Worm (Caenorhabditis elegans): ENCODE measurements around the gene srd-54.

ce11 chrII:7457210-7457609 is 24.8 kb downstream of the srd-54 start, which contains the start of gene D1022.4:
- no peak for TF ChIP-seq nhr-25 (tag; optimal IDR thresholded peaks at IDR 0.05; ENCODE audit: borderline replicate concordance, insufficient read depth)
- TF ChIP-seq unc-39 (tag; optimal IDR thresholded peaks at IDR 0.05): no peak
- TF ChIP-seq Y75B8A.6 (GFP tag; IDR thresholded peaks at IDR 0.05): no peak
- no peak for TF ChIP-seq ceh-28 (tag; optimal IDR thresholded peaks at IDR 0.05)
- no peak for TF ChIP-seq ceh-82 (tag; optimal IDR thresholded peaks at IDR 0.05)
- no peak for TF ChIP-seq spr-1 (tag; optimal IDR thresholded peaks at IDR 0.05)
